Fruit fly (Drosophila melanogaster) whole organism, prepupa: ENCODE results near the gene CG5447.

ENCODE experiments used
- CG10669 ChIP-seq: fragments of 200-800 bp; sonication (Bioruptor generic); optimal IDR thresholded peaks from 3 replicates; lab custom pipeline; 2018; ENCODE audit warnings: missing biosample characterization, mild to moderate bottlenecking, missing genetic modification characterization, moderate library complexity
- CG6163 ChIP-seq: fragments of 200-800 bp; sonication (Bioruptor generic); IDR thresholded peaks from 3 replicates; pipeline ENCODE4 v1.3.6; 2022; ENCODE audit warnings: missing biosample characterization, missing genetic modification characterization
- Met ChIP-seq: fragments of 200-800 bp; sonication (Bioruptor generic); optimal IDR thresholded peaks from 3 replicates; lab custom pipeline; 2016; ENCODE audit warnings: missing biosample characterization, missing genetic modification characterization
- Smox ChIP-seq: fragments of 200-800 bp; sonication (Bioruptor generic); optimal IDR thresholded peaks from 3 replicates; lab custom pipeline; 2016; ENCODE audit warnings: missing biosample characterization, missing genetic modification characterization
- ss ChIP-seq, 2 experiments: fragments of 200-800 bp; sonication (Bioruptor generic); optimal IDR thresholded peaks; 2 replicates in 1 of 2; 3 replicates in 1 of 2; lab custom pipeline; 2017 to 2018; ENCODE audit warnings: mild to moderate bottlenecking in 2 of 2, missing biosample characterization in 2 of 2, missing genetic modification characterization in 2 of 2, moderate library complexity in 1 of 2
- vri ChIP-seq: fragments of 200-800 bp; sonication (Bioruptor generic); optimal IDR thresholded peaks from 3 replicates; lab custom pipeline; 2016; ENCODE audit warnings: missing biosample characterization, mild to moderate bottlenecking, missing genetic modification characterization

- TF ChIP-seq ss (GFP tag; optimal IDR thresholded peaks at IDR 0.05; lab: Kevin White, UChicago) (no peak), CG10669 (GFP tag; lab: Kevin White, UChicago) (no peak), vri (GFP tag; lab: Kevin White, UChicago) (no peak), Smox (GFP tag; lab: Kevin White, UChicago) (no peak), CG6163 (GFP tag; lab: Robert Waterston, UW) (no peak), Met (GFP tag; lab: Kevin White, UChicago) (no peak)
Measured at dm6 chr3R:26432978-26433377, 19.4 kb upstream of the CG5447 start.
